Fruit fly (Drosophila melanogaster) whole organism, embryonic: ENCODE data around the gene aop.

Source experiments
- CG10147 ChIP-seq: fragments of 200-800 bp; sonication (Bioruptor generic); optimal IDR thresholded peaks from 2 replicates; lab custom pipeline; 2019; ENCODE audit warnings: missing biosample characterization, mild to moderate bottlenecking, missing genetic modification characterization, moderate library complexity
- CG12391 ChIP-seq: fragments of 200-800 bp; sonication (Bioruptor generic); optimal IDR thresholded peaks from 3 replicates; lab custom pipeline; 2018; ENCODE audit warnings: missing biosample characterization, mild to moderate bottlenecking, missing genetic modification characterization, moderate library complexity
- CG15073 ChIP-seq: fragments of 200-800 bp; sonication (Bioruptor generic); optimal IDR thresholded peaks from 2 replicates; lab custom pipeline; 2016; ENCODE audit warnings: missing biosample characterization, missing genetic modification characterization
- CG8944 ChIP-seq: fragments of 200-800 bp; sonication (Bioruptor generic); optimal IDR thresholded peaks from 3 replicates; lab custom pipeline; 2016; ENCODE audit warnings: missing biosample characterization, missing genetic modification characterization
- CHES-1-like ChIP-seq: fragments of 200-800 bp; sonication (Bioruptor generic); optimal IDR thresholded peaks from 2 replicates; lab custom pipeline; 2016; ENCODE audit warnings: missing biosample characterization, missing genetic modification characterization
- CoRest ChIP-seq: fragments of 200-800 bp; sonication (Bioruptor generic); optimal IDR thresholded peaks from 3 replicates; lab custom pipeline; 2018; ENCODE audit warnings: missing biosample characterization, mild to moderate bottlenecking, missing genetic modification characterization, moderate library complexity
- Dll ChIP-seq: fragments of 200-800 bp; sonication (Bioruptor generic); IDR thresholded peaks from 4 replicates; pipeline ENCODE4 v1.3.6; 2022; ENCODE audit warnings: missing biosample characterization, missing genetic modification characterization; ENCODE audit not compliant: partially characterized antibody
- ERR ChIP-seq: fragments of 200-800 bp; sonication (Bioruptor generic); optimal IDR thresholded peaks from 2 replicates; lab custom pipeline; 2016; ENCODE audit warnings: missing biosample characterization, missing genetic modification characterization
- gt ChIP-seq: fragments of 200-800 bp; sonication (Bioruptor generic); IDR thresholded peaks from 2 replicates; pipeline ENCODE4 v1.3.6; 2022; ENCODE audit warnings: missing biosample characterization, missing genetic modification characterization
- hbn ChIP-seq: fragments of 200-800 bp; sonication (Bioruptor generic); IDR thresholded peaks from 2 replicates; pipeline ENCODE4 v1.3.6; 2022; ENCODE audit warnings: missing biosample characterization, missing genetic modification characterization; ENCODE audit not compliant: partially characterized antibody
- oc ChIP-seq: fragments of 200-800 bp; sonication (Bioruptor generic); optimal IDR thresholded peaks from 2 replicates; lab custom pipeline; 2018; ENCODE audit warnings: missing biosample characterization, mild to moderate bottlenecking, missing genetic modification characterization, moderate library complexity

- TF ChIP-seq Dll (GFP tag; lab: Robert Waterston, UW) (no peak), CG10147 (GFP tag; lab: Kevin White, UChicago) (no peak), CG12391 (tag; lab: Kevin White, UChicago) (no peak), hbn (no peak), CG8944 (GFP tag; lab: Kevin White, UChicago) (no peak), oc (tag; lab: Kevin White, UChicago) (no peak), CG15073 (GFP tag; lab: Kevin White, UChicago) (no peak), gt (GFP tag; lab: Robert Waterston, UW) (no peak), CHES-1-like (GFP tag; lab: Kevin White, UChicago) (no peak), ERR (GFP tag; lab: Kevin White, UChicago) (no peak), CoRest (no peak)
These were observed 5.6 kb upstream of the aop start for dm6 chr2L:2184129-2184528.
